Worm (Caenorhabditis elegans) whole organism, young adult: ENCODE results near the gene pir-2.
A peak's percentile ranks its signal among the peaks of the same experiment; 100 is the strongest.

Experiments
- B0035.1 ChIP-seq: sonication (generic microtip); optimal IDR thresholded peaks from 2 replicates; lab custom pipeline; 2016; ENCODE audit warnings: missing genetic modification characterization, mild to moderate bottlenecking, missing compliant biosample characterization, missing genotype, missing genetic modification reagents
- D2030.7 ChIP-seq: fragments of 200-800 bp; sonication (Bioruptor generic); IDR thresholded peaks from 2 replicates; pipeline ENCODE4 v1.3.6; 2022; ENCODE audit warnings: missing genetic modification reagents, missing genetic modification characterization, missing compliant biosample characterization
- K11D2.4 ChIP-seq: fragments of 200-800 bp; sonication (Bioruptor generic); IDR thresholded peaks from 2 replicates; pipeline ENCODE4 v1.3.6; 2022; ENCODE audit warnings: missing genetic modification reagents, missing genetic modification characterization, missing compliant biosample characterization
- T26A5.8 ChIP-seq: sonication (generic microtip); optimal IDR thresholded peaks from 2 replicates; lab custom pipeline; 2016; ENCODE audit warnings: missing genetic modification characterization, missing compliant biosample characterization
- Y53F4B.3 ChIP-seq: fragments of 200-800 bp; sonication (Bioruptor generic); IDR thresholded peaks from 2 replicates; pipeline ENCODE4 v1.3.6; 2022; ENCODE audit warnings: missing genetic modification reagents, missing genetic modification characterization, missing compliant biosample characterization
- akir-1 ChIP-seq: fragments of 200-800 bp; sonication (Bioruptor generic); optimal IDR thresholded peaks from 2 replicates; lab custom pipeline; 2018; ENCODE audit warnings: mild to moderate bottlenecking, missing genetic modification characterization, moderate library complexity, missing compliant biosample characterization
- ama-1 ChIP-seq, 3 experiments: fragments of 150-350 bp in 1 of 3; sonication (generic microtip) in 2 of 3; optimal IDR thresholded peaks; 2 replicates each; lab custom pipeline; 2014 to 2018; ENCODE audit warnings: missing biosample characterization in 2 of 3, missing genetic modification characterization in 2 of 3, missing genetic modification reagents in 2 of 3
- aptf-2 ChIP-seq: fragments of 200-800 bp; sonication (Bioruptor generic); conservative IDR thresholded peaks from 2 replicates; pipeline ENCODE4 v1.3.6; 2022; ENCODE audit warnings: missing genetic modification reagents, missing genetic modification characterization, missing compliant biosample characterization
- athp-1 ChIP-seq: sonication (generic microtip); optimal IDR thresholded peaks from 2 replicates; lab custom pipeline; 2017; ENCODE audit warnings: mild to moderate bottlenecking, missing genetic modification characterization, missing compliant biosample characterization
- attf-3 ChIP-seq: fragments of 200-800 bp; sonication (Bioruptor generic); conservative IDR thresholded peaks from 2 replicates; pipeline ENCODE4 v1.3.6; 2022; ENCODE audit warnings: missing genetic modification reagents, missing genetic modification characterization, missing compliant biosample characterization
- bed-1 ChIP-seq: fragments of 200-800 bp; sonication (Bioruptor generic); IDR thresholded peaks from 2 replicates; pipeline ENCODE4 v1.3.6; 2022; ENCODE audit warnings: missing genetic modification reagents, missing genetic modification characterization, missing compliant biosample characterization
- bed-2 ChIP-seq: fragments of 200-800 bp; sonication (Bioruptor generic); IDR thresholded peaks from 2 replicates; pipeline ENCODE4 v1.3.6; 2022; ENCODE audit warnings: missing genetic modification reagents, missing genetic modification characterization, missing compliant biosample characterization
- ccch-3 ChIP-seq: fragments of 200-800 bp; sonication (Bioruptor generic); optimal IDR thresholded peaks from 2 replicates; lab custom pipeline; 2018; ENCODE audit warnings: mild to moderate bottlenecking, missing genetic modification characterization, missing compliant biosample characterization
- ceh-100 ChIP-seq: fragments of 200-800 bp; sonication (Bioruptor generic); IDR thresholded peaks from 2 replicates; pipeline ENCODE4 v1.3.6; 2022; ENCODE audit warnings: missing genetic modification reagents, missing genetic modification characterization, missing compliant biosample characterization
- ceh-27 ChIP-seq: fragments of 200-800 bp; sonication (Bioruptor generic); optimal IDR thresholded peaks from 2 replicates; lab custom pipeline; 2018; ENCODE audit warnings: mild to moderate bottlenecking, missing genetic modification characterization, moderate library complexity, missing compliant biosample characterization
- ceh-58 ChIP-seq: fragments of 200-800 bp; sonication (Bioruptor generic); IDR thresholded peaks from 2 replicates; pipeline ENCODE4 v1.3.6; 2022; ENCODE audit warnings: missing genetic modification characterization, missing compliant biosample characterization
- ceh-79 ChIP-seq: sonication (generic microtip); optimal IDR thresholded peaks from 2 replicates; lab custom pipeline; 2017; ENCODE audit warnings: mild to moderate bottlenecking, missing genetic modification characterization, missing compliant biosample characterization
- dpff-1 ChIP-seq: sonication (generic microtip); optimal IDR thresholded peaks from 2 replicates; lab custom pipeline; 2017; ENCODE audit warnings: mild to moderate bottlenecking, missing genetic modification characterization, missing compliant biosample characterization
- efl-1 ChIP-seq: fragments of 150-350 bp; optimal IDR thresholded peaks from 2 replicates; lab custom pipeline; 2014; ENCODE audit warnings: missing biosample characterization, missing genetic modification reagents, missing genetic modification characterization
- egl-44 ChIP-seq: fragments of 200-800 bp; sonication (Bioruptor generic); IDR thresholded peaks from 2 replicates; pipeline ENCODE4 v1.3.6; 2022; ENCODE audit warnings: missing genetic modification reagents, missing genetic modification characterization, missing compliant biosample characterization
- fkh-3 ChIP-seq: sonication (generic microtip); optimal IDR thresholded peaks from 2 replicates; lab custom pipeline; 2016; ENCODE audit warnings: mild to moderate bottlenecking, missing genetic modification characterization, missing compliant biosample characterization
- hlh-26 ChIP-seq: fragments of 200-800 bp; sonication (Bioruptor generic); conservative IDR thresholded peaks from 2 replicates; pipeline ENCODE4 v1.3.6; 2022; ENCODE audit warnings: missing genetic modification reagents, missing genetic modification characterization, missing compliant biosample characterization
- hsf-1 ChIP-seq: fragments of 200-800 bp; sonication (Bioruptor generic); IDR thresholded peaks from 2 replicates; pipeline ENCODE4 v1.3.6; 2022; ENCODE audit warnings: missing genetic modification reagents, missing genetic modification characterization, missing compliant biosample characterization
- let-526 ChIP-seq: fragments of 200-800 bp; sonication (Bioruptor generic); IDR thresholded peaks from 2 replicates; pipeline ENCODE4 v1.3.6; 2022; ENCODE audit warnings: missing genetic modification reagents, missing genetic modification characterization, missing compliant biosample characterization
- lin-26 ChIP-seq: fragments of 200-800 bp; sonication (Bioruptor generic); IDR thresholded peaks from 2 replicates; pipeline ENCODE4 v1.3.6; 2022; ENCODE audit warnings: missing genetic modification reagents, missing genetic modification characterization, missing compliant biosample characterization
- lin-35 ChIP-seq, 3 experiments: fragments of 150-350 bp in 2 of 3; sonication (generic microtip) in 1 of 3; optimal IDR thresholded peaks; 2 replicates each; lab custom pipeline; 2014 to 2018; ENCODE audit warnings: missing biosample characterization in 3 of 3, missing genetic modification characterization in 3 of 3, missing genetic modification reagents in 3 of 3
- madf-10 ChIP-seq: sonication (generic microtip); optimal IDR thresholded peaks from 2 replicates; lab custom pipeline; 2016; ENCODE audit warnings: mild to moderate bottlenecking, missing genetic modification characterization, missing compliant biosample characterization
- mel-28 ChIP-seq: sonication (generic microtip); optimal IDR thresholded peaks from 2 replicates; lab custom pipeline; 2016; ENCODE audit warnings: borderline replicate concordance, mild to moderate bottlenecking, missing genetic modification characterization, missing compliant biosample characterization
- mxl-1 ChIP-seq: sonication (generic microtip); optimal IDR thresholded peaks from 2 replicates; lab custom pipeline; 2016; ENCODE audit warnings: missing genetic modification characterization, missing compliant biosample characterization
- nhr-27 ChIP-seq: fragments of 200-800 bp; sonication (Bioruptor generic); optimal IDR thresholded peaks from 2 replicates; lab custom pipeline; 2018; ENCODE audit warnings: mild to moderate bottlenecking, missing genetic modification characterization, moderate library complexity, missing compliant biosample characterization
- pha-4 ChIP-seq: fragments of 150-350 bp; sonication (generic microtip); optimal IDR thresholded peaks from 2 replicates; lab custom pipeline; 2014; ENCODE audit warnings: missing biosample characterization, missing genetic modification reagents, missing genetic modification characterization
- repo-1 ChIP-seq: sonication (generic microtip); optimal IDR thresholded peaks from 2 replicates; lab custom pipeline; 2017; ENCODE audit warnings: mild to moderate bottlenecking, missing genetic modification characterization, missing compliant biosample characterization
- sdz-38 ChIP-seq: sonication (generic microtip); optimal IDR thresholded peaks from 2 replicates; lab custom pipeline; 2016; ENCODE audit warnings: missing genotype, missing genetic modification characterization, missing compliant biosample characterization
- sea-2 ChIP-seq: fragments of 200-800 bp; sonication (Bioruptor generic); IDR thresholded peaks from 2 replicates; pipeline ENCODE4 v1.3.6; 2022; ENCODE audit warnings: missing genetic modification characterization, missing compliant biosample characterization
- snpc-1.1 ChIP-seq: sonication (generic microtip); optimal IDR thresholded peaks from 2 replicates; lab custom pipeline; 2017; ENCODE audit warnings: missing genetic modification characterization, mild to moderate bottlenecking, missing compliant biosample characterization, antibody characterized with exemption, moderate library complexity, missing genotype, missing genetic modification reagents; ENCODE audit not compliant: insufficient read depth
- somi-1 ChIP-seq: fragments of 200-800 bp; sonication (Bioruptor generic); optimal IDR thresholded peaks from 2 replicates; lab custom pipeline; 2018; ENCODE audit warnings: mild to moderate bottlenecking, missing genetic modification characterization, missing compliant biosample characterization
- sptf-2 ChIP-seq: fragments of 200-800 bp; sonication (Bioruptor generic); optimal IDR thresholded peaks from 2 replicates; lab custom pipeline; 2018; ENCODE audit warnings: mild to moderate bottlenecking, missing genetic modification characterization, missing compliant biosample characterization
- tbp1 ChIP-seq: fragments of 200-800 bp; sonication (Bioruptor generic); optimal IDR thresholded peaks from 2 replicates; lab custom pipeline; 2018; ENCODE audit warnings: mild to moderate bottlenecking, missing genetic modification characterization, missing compliant biosample characterization
- xnd-1 ChIP-seq: sonication (generic microtip); optimal IDR thresholded peaks from 2 replicates; lab custom pipeline; 2016; ENCODE audit warnings: missing genotype, missing genetic modification reagents, missing genetic modification characterization, missing compliant biosample characterization
- ztf-18 ChIP-seq: sonication (generic microtip); optimal IDR thresholded peaks from 2 replicates; lab custom pipeline; 2016; ENCODE audit warnings: missing genotype, mild to moderate bottlenecking, missing genetic modification characterization, missing compliant biosample characterization
- ztf-22 ChIP-seq: fragments of 200-800 bp; sonication (Bioruptor generic); optimal IDR thresholded peaks from 2 replicates; lab custom pipeline; 2018; ENCODE audit warnings: mild to moderate bottlenecking, missing genetic modification characterization, moderate library complexity, missing compliant biosample characterization
- ztf-28 ChIP-seq: fragments of 200-800 bp; sonication (Bioruptor generic); IDR thresholded peaks from 2 replicates; pipeline ENCODE4 v1.3.6; 2022; ENCODE audit warnings: missing genetic modification reagents, missing genetic modification characterization, missing compliant biosample characterization
- ztf-6 ChIP-seq: fragments of 200-800 bp; sonication (Bioruptor generic); IDR thresholded peaks from 2 replicates; pipeline ENCODE4 v1.3.6; 2022; ENCODE audit warnings: missing genetic modification reagents, missing genetic modification characterization, missing compliant biosample characterization

The pir-2 gene

DNA sequence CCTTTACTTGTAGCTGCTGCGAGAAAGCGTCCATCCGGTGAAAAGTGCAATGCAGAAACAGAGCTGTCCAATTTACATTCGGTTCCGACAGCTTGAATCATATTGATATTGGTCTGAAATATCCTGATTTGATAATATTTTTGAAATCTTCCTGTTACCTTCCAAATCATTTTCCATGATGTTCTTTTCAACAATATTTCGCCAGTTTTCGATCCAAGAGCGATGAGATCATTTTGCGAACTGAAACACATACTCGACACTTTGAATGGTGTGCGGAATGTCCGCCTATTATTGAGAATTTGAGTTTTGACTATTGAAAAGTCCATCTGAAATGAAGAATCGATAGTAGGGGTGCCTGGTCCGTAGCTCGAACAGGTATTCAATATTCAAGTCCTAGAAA lies 2.3 kb downstream of the pir-2 start, which contains the start of gene emb-30 (continued):
- TF ChIP-seq sea-2 (GFP tag; lab: Robert Waterston, UW) (no peak), ama-1 (optimal IDR thresholded peaks at IDR 0.05; lab: Kevin White, UChicago) (peak; percentile 46), ama-1 (GFP tag; optimal IDR thresholded peaks at IDR 0.05; lab: Kevin White, UChicago) (peak in 1 of 2 experiments; percentile 30), madf-10 (tag; lab: Kevin White, UChicago) (no peak), hsf-1 (GFP tag; lab: Robert Waterston, UW) (0 out of 2 replicates have a peak, but pooled peaks have one; percentile 33), ztf-22 (no peak), snpc-1.1 (tag; lab: Kevin White, UChicago) (no peak), ceh-79 (tag; lab: Kevin White, UChicago) (no peak), Y53F4B.3 (no peak), aptf-2 (GFP tag; lab: Robert Waterston, UW) (no peak), dpff-1 (tag; lab: Kevin White, UChicago) (peak; percentile 10), B0035.1 (no peak), mel-28 (no peak), xnd-1 (no peak), let-526 (no peak), tbp1 (no peak), bed-1 (GFP tag; lab: Robert Waterston, UW) (no peak), sdz-38 (tag; lab: Kevin White, UChicago) (no peak), lin-26 (peak; percentile 37; the same call in 1 of the 2 replicates), nhr-27 (tag; lab: Kevin White, UChicago) (no peak), ccch-3 (no peak), ztf-28 (GFP tag; lab: Robert Waterston, UW) (no peak), efl-1 (no peak), egl-44 (GFP tag; lab: Robert Waterston, UW) (no peak), ceh-27 (GFP tag; lab: Kevin White, UChicago) (no peak), sptf-2 (GFP tag; lab: Kevin White, UChicago) (no peak), attf-3 (GFP tag; lab: Robert Waterston, UW) (no peak), repo-1 (tag; lab: Kevin White, UChicago) (peak; percentile 66), somi-1 (GFP tag; lab: Kevin White, UChicago) (no peak), ztf-18 (tag; lab: Kevin White, UChicago) (no peak), athp-1 (tag; lab: Kevin White, UChicago) (no peak), T26A5.8 (tag; lab: Kevin White, UChicago) (no peak), K11D2.4 (GFP tag; lab: Robert Waterston, UW) (no peak), lin-35 (GFP tag; optimal IDR thresholded peaks at IDR 0.05; lab: Kevin White, UChicago) (peak in 1 of 3 experiments; percentile 18), ceh-58 (GFP tag; lab: Robert Waterston, UW) (no peak), mxl-1 (tag; lab: Kevin White, UChicago) (no peak), hlh-26 (GFP tag; lab: Robert Waterston, UW) (no peak), D2030.7 (GFP tag; lab: Robert Waterston, UW) (no peak), ztf-6 (GFP tag; lab: Robert Waterston, UW) (no peak), fkh-3 (tag; lab: Kevin White, UChicago) (no peak), pha-4 (tag; lab: Kevin White, UChicago) (no peak), ceh-100 (GFP tag; lab: Robert Waterston, UW) (no peak), bed-2 (GFP tag; lab: Robert Waterston, UW) (no peak), akir-1 (GFP tag; lab: Kevin White, UChicago) (no peak)
